Fruit fly (Drosophila melanogaster) whole organism, wandering third instar larva: Measurements from ENCODE around the gene fwd.

ENCODE experiments used
- Abd-B ChIP-seq: fragments of >200 bp; optimal IDR thresholded peaks from 2 replicates; lab custom pipeline; 2017; ENCODE audit warnings: missing biosample characterization, missing genetic modification characterization
- CG32264 ChIP-seq: fragments of 200-800 bp; sonication (Bioruptor generic); optimal IDR thresholded peaks from 2 replicates; lab custom pipeline; 2016; ENCODE audit warnings: missing biosample characterization, missing genetic modification characterization
- Dif ChIP-seq: fragments of 200-275, 200-300 bp; sonication (Bioruptor generic); optimal IDR thresholded peaks from 2 replicates; lab custom pipeline; 2018; ENCODE audit warnings: missing biosample characterization, missing genetic modification characterization; ENCODE audit not compliant: partially characterized antibody
- GATAd ChIP-seq: sonication (Bioruptor generic); optimal IDR thresholded peaks from 2 replicates; lab custom pipeline; 2016; ENCODE audit warnings: missing biosample characterization, missing genetic modification characterization
- N ChIP-seq: fragments of >200 bp; optimal IDR thresholded peaks from 2 replicates; lab custom pipeline; 2018; ENCODE audit warnings: missing biosample characterization, missing external identifiers, missing genetic modification characterization
- OdsH ChIP-seq: fragments of 200-800 bp; sonication (Bioruptor generic); optimal IDR thresholded peaks from 2 replicates; lab custom pipeline; 2016; ENCODE audit warnings: missing biosample characterization, mild to moderate bottlenecking, missing genetic modification characterization
- Rel ChIP-seq, 2 experiments: fragments of 200-800 bp; sonication (Bioruptor generic) in 1 of 2; optimal IDR thresholded peaks; 2 replicates in 1 of 2; 3 replicates in 1 of 2; lab custom pipeline; 2016 to 2019; ENCODE audit warnings: mild to moderate bottlenecking in 2 of 2, missing biosample characterization in 2 of 2, missing genetic modification characterization in 2 of 2, moderate library complexity in 1 of 2
- dsf ChIP-seq: sonication (Bioruptor generic); optimal IDR thresholded peaks from 2 replicates; lab custom pipeline; 2016; ENCODE audit warnings: missing biosample characterization, missing genetic modification characterization, borderline replicate concordance
- ey ChIP-seq: fragments of 200-800 bp; sonication (Bioruptor generic); optimal IDR thresholded peaks from 2 replicates; lab custom pipeline; 2016; ENCODE audit warnings: missing biosample characterization, missing genetic modification characterization
- psq ChIP-seq: fragments of 200-800 bp; sonication (Bioruptor generic); optimal IDR thresholded peaks from 3 replicates; lab custom pipeline; 2017; ENCODE audit warnings: missing biosample characterization, mild to moderate bottlenecking, missing genetic modification characterization, moderate library complexity
- rgr ChIP-seq: fragments of 200-800 bp; sonication (Bioruptor generic); optimal IDR thresholded peaks from 3 replicates; lab custom pipeline; 2016; ENCODE audit warnings: missing biosample characterization, mild to moderate bottlenecking, missing genetic modification characterization
- sv ChIP-seq: fragments of 200-800 bp; sonication (Bioruptor generic); optimal IDR thresholded peaks from 3 replicates; lab custom pipeline; 2016; ENCODE audit warnings: missing biosample characterization, missing genetic modification characterization

dm6 chr3L:340124-340523 is 20.4 kb upstream of the fwd start:
- TF ChIP-seq rgr (GFP tag; lab: Kevin White, UChicago): no peak
- no peak for TF ChIP-seq CG32264 (GFP tag; lab: Kevin White, UChicago)
- no peak for TF ChIP-seq OdsH
- TF ChIP-seq Abd-B (GFP tag; lab: Kevin White, UChicago): no peak
- TF ChIP-seq psq (GFP tag; lab: Kevin White, UChicago): no peak
- TF ChIP-seq dsf (GFP tag; lab: Kevin White, UChicago): no peak
- no peak for TF ChIP-seq sv (GFP tag; lab: Kevin White, UChicago)
- no peak for TF ChIP-seq Dif
- no peak for TF ChIP-seq ey (GFP tag; lab: Kevin White, UChicago)
- no peak for TF ChIP-seq N (GFP tag; lab: Kevin White, UChicago)
- no peak for TF ChIP-seq GATAd
- no peak for TF ChIP-seq Rel (GFP tag; optimal IDR thresholded peaks at IDR 0.05; lab: Kevin White, UChicago)
- TF ChIP-seq Rel (tag; optimal IDR thresholded peaks at IDR 0.05; lab: Kevin White, UChicago): no peak
